Worm (Caenorhabditis elegans): Measurements from ENCODE around the gene srh-234.

DNA sequence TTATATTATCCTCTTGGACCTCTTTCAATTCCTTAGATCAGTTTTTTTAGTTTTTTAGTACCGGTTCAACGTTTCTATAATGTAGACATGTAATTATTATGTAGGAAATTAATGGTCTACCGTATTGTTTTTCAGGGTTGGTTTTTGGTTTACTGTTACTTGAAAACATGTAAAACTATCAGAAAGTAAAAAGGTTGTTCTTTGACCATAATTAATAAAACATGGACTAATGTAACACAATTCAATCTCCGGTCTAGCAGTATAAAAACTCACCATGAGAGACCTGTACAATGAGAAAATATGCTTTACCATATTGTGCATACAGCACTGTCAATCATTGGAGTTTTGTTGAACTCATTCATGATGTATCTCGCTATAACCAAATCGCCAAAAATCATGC is 16.2 kb downstream of the srh-234 start, which contains the start of gene srd-29:
- TF ChIP-seq nhr-77 (tag; optimal IDR thresholded peaks at IDR 0.05), result no peak
- TF ChIP-seq ama-1 (optimal IDR thresholded peaks at IDR 0.05), result no peak
- TF ChIP-seq lsy-2 (tag; optimal IDR thresholded peaks at IDR 0.05), result no peak
- no peak for TF ChIP-seq snpc-4 (tag; optimal IDR thresholded peaks at IDR 0.05)
- TF ChIP-seq skn-1 (tag; optimal IDR thresholded peaks at IDR 0.05), result no peak
- no peak for TF ChIP-seq unc-39 (tag; optimal IDR thresholded peaks at IDR 0.05)
- no peak for TF ChIP-seq dmd-4 (tag; optimal IDR thresholded peaks at IDR 0.05)
- no peak for TF ChIP-seq blmp-1 (tag; optimal IDR thresholded peaks at IDR 0.05; ENCODE audit: insufficient read depth)
- TF ChIP-seq nhr-11 (tag; optimal IDR thresholded peaks at IDR 0.05), result no peak
- no peak for TF ChIP-seq nhr-237 (tag; optimal IDR thresholded peaks at IDR 0.05)
- TF ChIP-seq ztf-11 (tag; optimal IDR thresholded peaks at IDR 0.05), result no peak
- no peak for TF ChIP-seq lin-11 (tag; optimal IDR thresholded peaks at IDR 0.05)
- TF ChIP-seq Y55F3AM.14 (GFP tag; optimal IDR thresholded peaks at IDR 0.05), result no peak

Data from whole organism, L2 larva.